Fruit fly (Drosophila melanogaster) whole organism, pupa: Measurements from ENCODE around the gene CG6398.

Experiments used
- CG10348 ChIP-seq: fragments of 200-800 bp; sonication (Bioruptor generic); IDR thresholded peaks from 2 replicates; pipeline ENCODE4 v1.3.6; 2022; ENCODE audit warnings: missing biosample characterization, missing genetic modification characterization
- CG12605 ChIP-seq: fragments of 200-800 bp; sonication (Bioruptor generic); IDR thresholded peaks from 2 replicates; pipeline ENCODE4 v1.3.6; 2022; ENCODE audit warnings: missing biosample characterization, missing genetic modification characterization
- CG13204 ChIP-seq: fragments of 200-800 bp; sonication (Bioruptor generic); optimal IDR thresholded peaks from 2 replicates; lab custom pipeline; 2018; ENCODE audit warnings: missing biosample characterization, mild to moderate bottlenecking, missing genetic modification characterization, moderate library complexity
- CG14655 ChIP-seq: fragments of 200-800 bp; sonication (Bioruptor generic); optimal IDR thresholded peaks from 3 replicates; lab custom pipeline; 2017; ENCODE audit warnings: mild to moderate bottlenecking, missing biosample characterization, missing genetic modification reagents, missing genetic modification characterization
- CG15710 ChIP-seq: fragments of 200-800 bp; sonication (Bioruptor generic); optimal IDR thresholded peaks from 2 replicates; lab custom pipeline; 2018; ENCODE audit warnings: missing biosample characterization, mild to moderate bottlenecking, missing genetic modification characterization, moderate library complexity
- CG17806 ChIP-seq: fragments of 200-800 bp; sonication (Bioruptor generic); optimal IDR thresholded peaks from 2 replicates; lab custom pipeline; 2018; ENCODE audit warnings: missing biosample characterization, mild to moderate bottlenecking, missing genetic modification characterization, moderate library complexity
- CG32121 ChIP-seq: fragments of 200-800 bp; sonication (Bioruptor generic); IDR thresholded peaks from 2 replicates; pipeline ENCODE4 v1.3.6; 2022; ENCODE audit warnings: missing biosample characterization, missing genetic modification characterization
- CG34367 ChIP-seq: fragments of 200-800 bp; sonication (Bioruptor generic); optimal IDR thresholded peaks from 2 replicates; lab custom pipeline; 2018; ENCODE audit warnings: missing biosample characterization, mild to moderate bottlenecking, missing genetic modification characterization
- CG4496 ChIP-seq: fragments of 200-800 bp; sonication (Bioruptor generic); IDR thresholded peaks from 3 replicates; pipeline ENCODE4 v1.3.6; 2022; ENCODE audit warnings: missing biosample characterization, missing genetic modification characterization
- CG8159 ChIP-seq: fragments of 200-800 bp; sonication (Bioruptor generic); optimal IDR thresholded peaks from 3 replicates; lab custom pipeline; 2018; ENCODE audit warnings: missing biosample characterization, mild to moderate bottlenecking, missing genetic modification characterization, moderate library complexity
- CG8301 ChIP-seq: fragments of 200-800 bp; sonication (Bioruptor generic); optimal IDR thresholded peaks from 2 replicates; lab custom pipeline; 2018; ENCODE audit warnings: missing biosample characterization, mild to moderate bottlenecking, missing genetic modification characterization
- CG9948 ChIP-seq: fragments of 200-800 bp; sonication (Bioruptor generic); optimal IDR thresholded peaks from 2 replicates; lab custom pipeline; 2018; ENCODE audit warnings: missing biosample characterization, mild to moderate bottlenecking, missing genetic modification characterization, moderate library complexity
- D1 ChIP-seq: fragments of 200-800 bp; sonication (Bioruptor generic); optimal IDR thresholded peaks from 2 replicates; lab custom pipeline; 2018; ENCODE audit warnings: missing biosample characterization, mild to moderate bottlenecking, missing genetic modification characterization, moderate library complexity
- EcR ChIP-seq: fragments of 200-800 bp; sonication (Bioruptor generic); optimal IDR thresholded peaks from 3 replicates; lab custom pipeline; 2019; ENCODE audit warnings: missing biosample characterization, missing genetic modification characterization, mild to moderate bottlenecking, moderate library complexity, missing genetic modification reagents
- Ets98B ChIP-seq: fragments of 200-800 bp; sonication (Bioruptor generic); IDR thresholded peaks from 2 replicates; pipeline ENCODE4 v1.3.6; 2022; ENCODE audit warnings: missing biosample characterization, missing genetic modification characterization
- Pif1A ChIP-seq: fragments of 200-800 bp; sonication (Bioruptor generic); optimal IDR thresholded peaks from 3 replicates; lab custom pipeline; 2016; ENCODE audit warnings: missing biosample characterization, missing genetic modification characterization
- Pif1B ChIP-seq: fragments of 200-800 bp; sonication (Bioruptor generic); optimal IDR thresholded peaks from 3 replicates; lab custom pipeline; 2016; ENCODE audit warnings: missing biosample characterization, missing genetic modification characterization
- Snoo ChIP-seq: fragments of 200-800 bp; sonication (Bioruptor generic); optimal IDR thresholded peaks from 3 replicates; lab custom pipeline; 2017; ENCODE audit warnings: missing biosample characterization, mild to moderate bottlenecking, missing genetic modification characterization, inconsistent platforms
- fd96Ca ChIP-seq: fragments of 200-800 bp; sonication (Bioruptor generic); IDR thresholded peaks from 3 replicates; pipeline ENCODE4 v1.3.6; 2022; ENCODE audit warnings: missing biosample characterization, missing genetic modification characterization
- gl ChIP-seq: fragments of 200-800 bp; sonication (Bioruptor generic); optimal IDR thresholded peaks from 2 replicates; lab custom pipeline; 2018; ENCODE audit warnings: missing biosample characterization, mild to moderate bottlenecking, missing genetic modification characterization
- rn ChIP-seq: fragments of 200-800 bp; sonication (Bioruptor generic); IDR thresholded peaks from 2 replicates; pipeline ENCODE4 v1.3.6; 2022; ENCODE audit warnings: missing biosample characterization, missing genetic modification characterization

CG6398 gene

dm6 chrX:17881138-17882121 lies 50.8 kb downstream of the CG6398 start:
- TF ChIP-seq CG13204 (GFP tag; lab: Kevin White, UChicago) (peak; percentile 66), CG34367 (tag; lab: Kevin White, UChicago) (no peak), CG12605 (0 out of 2 replicates have a peak, but pooled peaks have one; percentile 33), Pif1A (GFP tag; lab: Kevin White, UChicago) (peak; percentile 9), CG8159 (tag; lab: Kevin White, UChicago) (peak; percentile 25), CG14655 (peak; percentile 62), Snoo (peak; percentile 53), Pif1B (GFP tag; lab: Kevin White, UChicago) (no peak), D1 (no peak), EcR (GFP tag; lab: Kevin White, UChicago) (peak; percentile 81), CG17806 (peak; percentile 21), CG15710 (tag; lab: Kevin White, UChicago) (peak; percentile 38), Ets98B (GFP tag; lab: Robert Waterston, UW) (peak; percentile 86), CG4496 (GFP tag; lab: Robert Waterston, UW) (peak; percentile 89), CG9948 (peak; percentile 27), gl (tag; lab: Kevin White, UChicago) (no peak), CG10348 (0 out of 2 replicates have a peak, but pooled peaks have one; percentile 44), CG32121 (peak; percentile 78; the same call in 1 of the 2 replicates), CG8301 (peak; percentile 67), rn (GFP tag; lab: Robert Waterston, UW) (peak; percentile 68), fd96Ca (GFP tag; lab: Robert Waterston, UW) (peak; percentile 90)

- TF ChIP-seq Snoo: no peak
- no peak for TF ChIP-seq fd96Ca (GFP tag; lab: Robert Waterston, UW)
- no peak for TF ChIP-seq CG32121
- no peak for TF ChIP-seq gl (tag; lab: Kevin White, UChicago)
- TF ChIP-seq, all 21 proteins: peak for 0
Observed at dm6 chrX:17882769-17883168, 52.1 kb downstream of the CG6398 start.

- no peak for TF ChIP-seq D1
- no peak for TF ChIP-seq Pif1A (GFP tag; lab: Kevin White, UChicago)
- no peak for TF ChIP-seq EcR (GFP tag; lab: Kevin White, UChicago)
- no peak for TF ChIP-seq CG34367 (tag; lab: Kevin White, UChicago)
- no peak for TF ChIP-seq Pif1B (GFP tag; lab: Kevin White, UChicago)
- no peak for TF ChIP-seq gl (tag; lab: Kevin White, UChicago)
- no peak for TF ChIP-seq CG32121
- TF ChIP-seq Ets98B (GFP tag; lab: Robert Waterston, UW): no peak
- TF ChIP-seq CG14655: no peak
- TF ChIP-seq CG9948: no peak
Observed at dm6 chrX:17883418-17883817, 52.8 kb downstream of the CG6398 start, which contains the start of gene CG12985. CG12985 (plus strand) TSS chrX:17883718.

- TF ChIP-seq EcR (GFP tag; lab: Kevin White, UChicago) (no peak), CG4496 (GFP tag; lab: Robert Waterston, UW) (0 out of 3 replicates have a peak, but pooled peaks have one; percentile 12)
Observed at dm6 chrX:17884567-17884966, 53.9 kb downstream of the CG6398 start.

- TF ChIP-seq rn (GFP tag; lab: Robert Waterston, UW): no peak
- TF ChIP-seq CG9948: no peak
- TF ChIP-seq CG13204 (GFP tag; lab: Kevin White, UChicago): no peak
- peak; percentile 37 for TF ChIP-seq EcR (GFP tag; lab: Kevin White, UChicago)
- no peak for TF ChIP-seq CG32121
- no peak for TF ChIP-seq CG17806
- no peak for TF ChIP-seq Pif1A (GFP tag; lab: Kevin White, UChicago)
- no peak for TF ChIP-seq CG12605
Observed at dm6 chrX:17885295-17885694, 54.7 kb downstream of the CG6398 start.

- no peak for TF ChIP-seq CG15710 (tag; lab: Kevin White, UChicago)
- no peak for TF ChIP-seq Pif1A (GFP tag; lab: Kevin White, UChicago)
- no peak for TF ChIP-seq fd96Ca (GFP tag; lab: Robert Waterston, UW)
- no peak for TF ChIP-seq Snoo
- no peak for TF ChIP-seq CG14655
Observed at dm6 chrX:17886107-17886448, 55.5 kb downstream of the CG6398 start.
